Worm (Caenorhabditis elegans): ENCODE data around the gene W08G11.1.

Gene W08G11.1

DNA sequence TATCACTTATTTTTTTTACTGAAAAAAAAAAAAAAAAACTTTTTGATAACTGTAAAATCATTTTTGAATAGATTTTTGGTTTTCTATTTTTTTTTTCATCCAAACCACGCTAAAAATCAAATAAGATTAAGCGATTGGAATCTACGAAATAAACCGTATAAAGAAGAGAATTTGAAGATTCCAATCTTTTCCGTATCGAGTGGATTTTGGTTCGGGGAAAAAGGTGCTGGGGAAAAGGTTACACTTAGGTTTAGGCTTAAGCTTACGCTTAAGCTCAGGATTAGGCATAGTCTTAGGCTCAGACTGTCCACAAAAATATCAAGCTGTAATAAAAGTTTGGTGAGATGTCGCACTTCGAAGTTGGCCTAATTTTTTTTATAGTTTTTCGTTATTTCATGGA, 48.9 kb downstream of the W08G11.1 start, which contains the start of gene F13A7.12:
Gene F13A7.12 (plus strand): TSS at position 301 of the 400 bp plus-strand sequence.
- TF ChIP-seq nhr-25 (tag; optimal IDR thresholded peaks at IDR 0.05) (no peak), ceh-9 (tag; optimal IDR thresholded peaks at IDR 0.05) (no peak), lsy-12 (tag; optimal IDR thresholded peaks at IDR 0.05) (no peak), sea-2 (GFP tag; optimal IDR thresholded peaks at IDR 0.05) (no peak), snpc-4 (tag; optimal IDR thresholded peaks at IDR 0.05) (no peak), fkh-10 (GFP tag; optimal IDR thresholded peaks at IDR 0.05) (no peak), jun-1 (tag; optimal IDR thresholded peaks at IDR 0.05) (no peak), nfya-1 (tag; optimal IDR thresholded peaks at IDR 0.05; ENCODE audit: insufficient read depth) (no peak), tbx-2 (tag; optimal IDR thresholded peaks at IDR 0.05) (no peak), egl-27 (tag; optimal IDR thresholded peaks at IDR 0.05) (no peak), ztf-4 (tag; optimal IDR thresholded peaks at IDR 0.05) (no peak), nhr-11 (tag; optimal IDR thresholded peaks at IDR 0.05) (no peak), R02D3.7 (tag; optimal IDR thresholded peaks at IDR 0.05) (no peak), skn-1 (tag; optimal IDR thresholded peaks at IDR 0.05) (no peak), aly-2 (tag; optimal IDR thresholded peaks at IDR 0.05) (no peak), nhr-76 (tag; optimal IDR thresholded peaks at IDR 0.05) (no peak), egl-5 (tag; optimal IDR thresholded peaks at IDR 0.05) (no peak)

DNA sequence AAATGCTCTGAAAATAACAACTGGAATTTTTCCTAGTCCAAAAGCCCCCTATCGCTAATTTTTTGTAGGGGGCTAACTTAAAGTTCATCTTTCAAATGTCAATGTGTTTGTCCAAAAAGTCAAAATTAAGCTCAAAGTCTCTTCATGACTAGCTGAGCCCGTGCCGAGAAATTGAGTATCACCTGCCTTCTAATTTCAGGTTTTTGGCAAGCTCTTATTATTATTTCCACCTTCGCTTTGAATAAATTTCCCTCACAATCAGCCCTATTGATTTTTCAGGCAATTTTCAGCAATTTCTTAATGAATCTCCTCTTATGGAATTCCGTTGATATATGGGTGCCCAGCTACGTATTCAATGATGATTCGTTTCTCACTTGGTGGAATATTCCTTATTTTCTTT, 52.5 kb downstream of the W08G11.1 start, which contains the start of gene sre-36:
Gene sre-36 (plus strand): TSS at position 301 of the 400 bp plus-strand sequence.
- TF ChIP-seq skn-1 (tag; optimal IDR thresholded peaks at IDR 0.05) (no peak), ceh-82 (tag; optimal IDR thresholded peaks at IDR 0.05) (no peak), nhr-28 (tag; optimal IDR thresholded peaks at IDR 0.05) (no peak), unc-39 (tag; optimal IDR thresholded peaks at IDR 0.05) (no peak), mml-1 (tag; optimal IDR thresholded peaks at IDR 0.05) (no peak), nhr-67 (tag; optimal IDR thresholded peaks at IDR 0.05) (no peak), hmg-11 (tag; optimal IDR thresholded peaks at IDR 0.05) (no peak), nhr-23 (tag; optimal IDR thresholded peaks at IDR 0.05) (no peak), nhr-43 (tag; optimal IDR thresholded peaks at IDR 0.05; ENCODE audit: poor library complexity, severe bottlenecking) (no peak), ama-1 (optimal IDR thresholded peaks at IDR 0.05) (no peak), nhr-237 (tag; optimal IDR thresholded peaks at IDR 0.05) (no peak), fkh-10 (GFP tag; optimal IDR thresholded peaks at IDR 0.05) (no peak), jun-1 (tag; optimal IDR thresholded peaks at IDR 0.05) (no peak), zag-1 (tag; optimal IDR thresholded peaks at IDR 0.05) (no peak), nhr-25 (tag; optimal IDR thresholded peaks at IDR 0.05) (no peak), ceh-16 (tag; optimal IDR thresholded peaks at IDR 0.05) (no peak), aly-2 (tag; optimal IDR thresholded peaks at IDR 0.05) (no peak)
